Worm (Caenorhabditis elegans) whole organism, L3 larva: ENCODE results near the gene T03E6.8.

Experiments
- ZK546.5 ChIP-seq: sonication (generic microtip); optimal IDR thresholded peaks from 2 replicates; lab custom pipeline; 2017; ENCODE audit warnings: missing biosample characterization, missing genetic modification characterization
- aly-2 ChIP-seq: fragments of 150-350 bp; optimal IDR thresholded peaks from 2 replicates; lab custom pipeline; 2014; ENCODE audit warnings: missing biosample characterization, missing genetic modification characterization
- elt-3 ChIP-seq, 3 experiments: fragments of 150-350 bp in 1 of 3; sonication (generic microtip) in 2 of 3; optimal IDR thresholded peaks; 2 replicates in 2 of 3; 4 replicates in 1 of 3; lab custom pipeline; 2014 to 2017; ENCODE audit warnings: missing biosample characterization in 3 of 3, missing genetic modification characterization in 3 of 3
- fkh-10 ChIP-seq: sonication (generic microtip); optimal IDR thresholded peaks from 2 replicates; lab custom pipeline; 2017; ENCODE audit warnings: missing biosample characterization, missing genetic modification reagents, missing genetic modification characterization
- lin-39 ChIP-seq: fragments of 150-350 bp; optimal IDR thresholded peaks from 2 replicates; lab custom pipeline; 2018; ENCODE audit warnings: missing biosample characterization, missing genetic modification reagents, missing genetic modification characterization
- mdl-1 ChIP-seq: fragments of 150-350 bp; optimal IDR thresholded peaks from 2 replicates; lab custom pipeline; 2014; ENCODE audit warnings: missing biosample characterization, missing genetic modification characterization
- nhr-11 ChIP-seq: fragments of 150-350 bp; optimal IDR thresholded peaks from 2 replicates; lab custom pipeline; 2014; ENCODE audit warnings: missing biosample characterization, missing genetic modification characterization
- tbx-2 ChIP-seq: sonication (generic microtip); optimal IDR thresholded peaks from 2 replicates; lab custom pipeline; 2016; ENCODE audit warnings: mild to moderate bottlenecking, missing genetic modification characterization, missing compliant biosample characterization
- unc-62 ChIP-seq: fragments of 150-350 bp; sonication (generic microtip); optimal IDR thresholded peaks from 4 replicates; lab custom pipeline; 2014; ENCODE audit warnings: missing biosample characterization, missing genetic modification reagents, missing genetic modification characterization

ce11 chrV:16552929-16553328 lies 50.1 kb downstream of the T03E6.8 start, which contains the start of gene Y32B12B.4:
- TF ChIP-seq nhr-11 (tag; lab: Kevin White, UChicago) (no peak), fkh-10 (no peak), unc-62 (GFP tag; lab: Kevin White, UChicago) (no peak), lin-39 (no peak), mdl-1 (tag; lab: Kevin White, UChicago) (no peak), tbx-2 (tag; lab: Kevin White, UChicago) (no peak), ZK546.5 (tag; lab: Kevin White, UChicago) (no peak), elt-3 (tag; optimal IDR thresholded peaks at IDR 0.05; lab: Kevin White, UChicago) (no peak), aly-2 (tag; lab: Kevin White, UChicago) (no peak)
